Fruit fly (Drosophila melanogaster) ovary, adult (tissue): ENCODE data around the gene Mur2B.

Source experiments
- CG17801 ChIP-seq: fragments of 200-800 bp; optimal IDR thresholded peaks from 2 replicates; lab custom pipeline; 2019; ENCODE audit warnings: missing biosample characterization, mild to moderate bottlenecking, missing genetic modification characterization, moderate library complexity; ENCODE audit not compliant: partially characterized antibody

The Mur2B gene

DNA sequence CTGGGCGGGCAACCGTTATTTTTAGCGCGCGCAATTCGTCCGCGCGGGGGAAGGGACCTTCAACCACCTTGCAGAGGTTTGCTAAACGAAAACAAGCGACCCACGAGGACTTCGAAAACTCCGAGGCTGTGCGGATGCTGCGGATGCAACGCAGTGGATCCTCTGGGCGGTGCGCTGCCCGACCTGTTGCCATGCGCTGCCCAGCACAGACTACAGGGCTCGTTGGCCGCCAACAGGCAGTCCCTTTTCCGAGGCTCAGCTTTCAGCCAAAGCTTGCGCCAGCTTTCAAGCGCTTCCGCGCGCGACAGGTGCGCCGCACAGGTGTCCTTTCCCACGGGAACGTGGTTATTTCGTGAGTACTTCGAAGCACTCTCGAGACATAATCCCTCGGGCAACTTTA, 192.2 kb downstream of the Mur2B start:
- no peak for TF ChIP-seq CG17801 (GFP tag; lab: Kevin White, UChicago)
